Worm (Caenorhabditis elegans) whole organism, late embryonic: ENCODE measurements around the gene F23B12.7.

ENCODE experiments used
- C08G9.2 ChIP-seq: sonication (generic microtip); optimal IDR thresholded peaks from 2 replicates; lab custom pipeline; 2016; ENCODE audit warnings: mild to moderate bottlenecking, missing genetic modification characterization, moderate library complexity, missing compliant biosample characterization
- F13H6.1 ChIP-seq: sonication (generic microtip); optimal IDR thresholded peaks from 2 replicates; lab custom pipeline; 2016; ENCODE audit warnings: missing genetic modification characterization, missing compliant biosample characterization
- T23F11.4 ChIP-seq: fragments of 200-800 bp; sonication (Bioruptor generic); optimal IDR thresholded peaks from 2 replicates; lab custom pipeline; 2018; ENCODE audit warnings: mild to moderate bottlenecking, missing genetic modification characterization, missing compliant biosample characterization
- ahr-1 ChIP-seq: sonication (generic microtip); optimal IDR thresholded peaks from 2 replicates; lab custom pipeline; 2016; ENCODE audit warnings: missing genetic modification characterization, missing compliant biosample characterization
- ceh-14 ChIP-seq: sonication (generic microtip); optimal IDR thresholded peaks from 2 replicates; lab custom pipeline; 2016; ENCODE audit warnings: missing genotype, missing genetic modification characterization, missing compliant biosample characterization
- ceh-34 ChIP-seq: sonication (generic microtip); optimal IDR thresholded peaks from 2 replicates; lab custom pipeline; 2016; ENCODE audit warnings: mild to moderate bottlenecking, missing genetic modification characterization, missing compliant biosample characterization
- ceh-48 ChIP-seq: sonication (generic microtip); optimal IDR thresholded peaks from 2 replicates; lab custom pipeline; 2016; ENCODE audit warnings: missing genetic modification characterization, inconsistent platforms, missing compliant biosample characterization
- ceh-6 ChIP-seq: fragments of 200-800 bp; sonication (Bioruptor generic); optimal IDR thresholded peaks from 2 replicates; lab custom pipeline; 2018; ENCODE audit warnings: mild to moderate bottlenecking, missing genetic modification characterization, missing compliant biosample characterization
- ceh-9 ChIP-seq: sonication (generic microtip); optimal IDR thresholded peaks from 2 replicates; lab custom pipeline; 2016; ENCODE audit warnings: mild to moderate bottlenecking, missing genetic modification characterization, inconsistent platforms, missing compliant biosample characterization
- dmd-4 ChIP-seq: sonication (generic microtip); optimal IDR thresholded peaks from 2 replicates; lab custom pipeline; 2016; ENCODE audit warnings: borderline replicate concordance, missing genetic modification characterization, missing compliant biosample characterization
- dve-1 ChIP-seq: sonication (generic microtip); optimal IDR thresholded peaks from 2 replicates; lab custom pipeline; 2017; ENCODE audit warnings: antibody characterized with exemption, mild to moderate bottlenecking, missing genetic modification characterization, missing compliant biosample characterization
- elt-2 ChIP-seq: sonication (generic microtip); optimal IDR thresholded peaks from 2 replicates; lab custom pipeline; 2016; ENCODE audit warnings: missing genetic modification reagents, missing genetic modification characterization, missing compliant biosample characterization
- ets-4 ChIP-seq: sonication (generic microtip); optimal IDR thresholded peaks from 2 replicates; lab custom pipeline; 2016; ENCODE audit warnings: missing genetic modification characterization, missing compliant biosample characterization
- fax-1 ChIP-seq: sonication (generic microtip); optimal IDR thresholded peaks from 2 replicates; lab custom pipeline; 2016; ENCODE audit warnings: missing genotype, missing genetic modification characterization, missing compliant biosample characterization
- fkh-6 ChIP-seq: sonication (generic microtip); optimal IDR thresholded peaks from 2 replicates; lab custom pipeline; 2016; ENCODE audit warnings: missing genetic modification characterization, missing compliant biosample characterization
- hlh-13 ChIP-seq: fragments of 200-800 bp; sonication (Bioruptor generic); optimal IDR thresholded peaks from 2 replicates; lab custom pipeline; 2018; ENCODE audit warnings: mild to moderate bottlenecking, missing genetic modification characterization, missing compliant biosample characterization
- hlh-15 ChIP-seq: sonication (generic microtip); optimal IDR thresholded peaks from 2 replicates; lab custom pipeline; 2016; ENCODE audit warnings: missing genetic modification characterization, missing compliant biosample characterization
- hlh-30 ChIP-seq: sonication (generic microtip); optimal IDR thresholded peaks from 2 replicates; lab custom pipeline; 2017; ENCODE audit warnings: antibody characterized with exemption, missing genetic modification characterization, missing compliant biosample characterization; ENCODE audit not compliant: insufficient read depth
- lin-11 ChIP-seq: fragments of 200-800 bp; sonication (Bioruptor generic); optimal IDR thresholded peaks from 2 replicates; lab custom pipeline; 2018; ENCODE audit warnings: mild to moderate bottlenecking, missing genetic modification characterization, missing compliant biosample characterization
- nfya-1 ChIP-seq: sonication (generic microtip); optimal IDR thresholded peaks from 2 replicates; lab custom pipeline; 2017; ENCODE audit warnings: missing genetic modification characterization, mild to moderate bottlenecking, missing compliant biosample characterization, antibody characterized with exemption, moderate library complexity
- nhr-11 ChIP-seq: fragments of 150-350 bp; optimal IDR thresholded peaks from 2 replicates; lab custom pipeline; 2014; ENCODE audit warnings: missing biosample characterization, missing genetic modification characterization
- nhr-232 ChIP-seq: sonication (generic microtip); optimal IDR thresholded peaks from 2 replicates; lab custom pipeline; 2016; ENCODE audit warnings: missing genetic modification characterization, missing compliant biosample characterization
- npax-4 ChIP-seq: sonication (generic microtip); optimal IDR thresholded peaks from 2 replicates; lab custom pipeline; 2016; ENCODE audit warnings: missing genetic modification characterization, missing compliant biosample characterization
- pat-9 ChIP-seq: fragments of 200-800 bp; sonication (Bioruptor generic); optimal IDR thresholded peaks from 2 replicates; lab custom pipeline; 2018; ENCODE audit warnings: mild to moderate bottlenecking, missing genetic modification characterization, moderate library complexity, missing compliant biosample characterization
- pha-4 ChIP-seq: fragments of 150-350 bp; optimal IDR thresholded peaks from 2 replicates; lab custom pipeline; 2018; ENCODE audit warnings: missing biosample characterization, missing genetic modification reagents, missing genetic modification characterization
- pros-1 ChIP-seq: fragments of 150-350 bp; optimal IDR thresholded peaks from 2 replicates; lab custom pipeline; 2014; ENCODE audit warnings: missing biosample characterization, missing genetic modification reagents, missing genetic modification characterization
- ref-2 ChIP-seq: sonication (generic microtip); optimal IDR thresholded peaks from 2 replicates; lab custom pipeline; 2016; ENCODE audit warnings: missing genetic modification characterization, missing compliant biosample characterization
- rnt-1 ChIP-seq: sonication (generic microtip); optimal IDR thresholded peaks from 2 replicates; lab custom pipeline; 2016; ENCODE audit warnings: missing genetic modification characterization, missing compliant biosample characterization
- sdc-2 ChIP-seq: sonication (generic microtip); optimal IDR thresholded peaks from 2 replicates; lab custom pipeline; 2016; ENCODE audit warnings: missing genotype, missing genetic modification characterization, missing compliant biosample characterization
- syd-9 ChIP-seq: sonication (generic microtip); optimal IDR thresholded peaks from 2 replicates; lab custom pipeline; 2016; ENCODE audit warnings: mild to moderate bottlenecking, missing genetic modification characterization, moderate library complexity, missing compliant biosample characterization
- tbx-2 ChIP-seq: sonication (generic microtip); optimal IDR thresholded peaks from 2 replicates; lab custom pipeline; 2016; ENCODE audit warnings: missing genetic modification characterization, missing compliant biosample characterization
- unc-3 ChIP-seq, 2 experiments: fragments of 200-800 bp in 1 of 2; sonication (Bioruptor generic) in 1 of 2; sonication (generic microtip) in 1 of 2; conservative IDR thresholded peaks in 1 of 2; optimal IDR thresholded peaks in 1 of 2; 2 replicates each; pipeline versions ENCODE4 v1.3.6 to Lab custom; 2016 to 2022; ENCODE audit warnings: missing compliant biosample characterization in 2 of 2, missing genetic modification characterization in 2 of 2, missing genetic modification reagents in 1 of 2
- unc-42 ChIP-seq: sonication (generic microtip); optimal IDR thresholded peaks from 2 replicates; lab custom pipeline; 2016; ENCODE audit warnings: missing genotype, missing genetic modification characterization, missing compliant biosample characterization
- unc-55 ChIP-seq: sonication (generic microtip); optimal IDR thresholded peaks from 2 replicates; lab custom pipeline; 2017; ENCODE audit warnings: missing biosample characterization, missing genetic modification reagents, missing genetic modification characterization

The F23B12.7 gene

DNA sequence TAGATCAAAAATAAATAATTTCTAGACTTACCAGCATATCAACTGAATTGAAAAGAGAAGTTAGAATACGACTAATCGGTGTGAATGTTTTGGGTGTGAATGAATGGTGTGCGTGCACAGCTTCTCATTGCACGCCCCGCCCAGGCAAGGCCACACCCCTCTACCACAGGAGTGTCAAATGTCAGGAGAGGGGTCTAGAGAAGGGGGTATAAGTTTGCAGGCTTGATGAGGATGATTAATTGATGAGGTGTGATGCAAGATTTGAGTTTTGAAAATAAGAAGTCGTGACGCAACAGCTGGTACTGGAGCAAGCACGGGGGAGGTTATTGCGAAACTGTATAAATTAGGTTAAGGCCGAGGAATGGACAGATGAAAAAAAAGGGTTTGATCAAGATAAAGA, 17.2 kb upstream of the F23B12.7 start, which contains the start of gene egl-1:
Gene egl-1 (minus strand): TSS at position 101 of the 400 bp plus-strand sequence.
- peak; percentile 17 for TF ChIP-seq ref-2 (tag; lab: Kevin White, UChicago)
- no peak for TF ChIP-seq unc-55 (GFP tag; lab: Kevin White, UChicago)
- TF ChIP-seq, all 69 proteins: peak for 1

- TF ChIP-seq T23F11.4 (GFP tag; lab: Kevin White, UChicago) (no peak), pha-4 (no peak), lin-11 (no peak), ref-2 (tag; lab: Kevin White, UChicago) (no peak), F13H6.1 (no peak), ceh-14 (no peak), tbx-2 (no peak), elt-2 (no peak), ceh-6 (GFP tag; lab: Kevin White, UChicago) (no peak), hlh-13 (no peak), fax-1 (tag; lab: Kevin White, UChicago) (no peak), rnt-1 (no peak), dve-1 (tag; lab: Kevin White, UChicago) (no peak)
Measured at ce11 chrV:14433584-14433983, 15.9 kb upstream of the F23B12.7 start.

DNA sequence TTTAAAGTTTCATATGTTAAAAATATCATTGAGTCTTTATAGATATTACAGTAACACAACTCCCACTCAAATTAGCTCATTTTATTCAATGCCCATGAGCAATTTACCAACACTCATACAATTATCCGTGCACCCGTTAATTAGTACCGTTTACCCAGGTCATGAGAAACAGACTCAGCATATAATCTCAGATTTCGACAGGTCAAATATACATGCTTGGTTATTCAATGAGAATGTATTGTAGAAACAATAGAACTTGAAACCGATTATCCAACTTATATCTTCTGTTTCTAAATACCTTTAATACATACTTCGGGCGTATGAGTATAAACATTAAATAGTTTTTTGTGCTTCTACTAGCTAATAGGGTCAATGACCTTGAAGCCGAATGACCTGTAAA, 13.3 kb upstream of the F23B12.7 start:
- no peak for TF ChIP-seq npax-4 (tag; lab: Kevin White, UChicago)
- no peak for TF ChIP-seq syd-9 (tag; lab: Kevin White, UChicago)
- no peak for TF ChIP-seq ref-2 (tag; lab: Kevin White, UChicago)
- no peak for TF ChIP-seq ceh-34 (tag; lab: Kevin White, UChicago)
- no peak for TF ChIP-seq C08G9.2 (tag; lab: Kevin White, UChicago)
- no peak for TF ChIP-seq dmd-4 (tag; lab: Kevin White, UChicago)
- no peak for TF ChIP-seq fkh-6 (tag; lab: Kevin White, UChicago)

DNA sequence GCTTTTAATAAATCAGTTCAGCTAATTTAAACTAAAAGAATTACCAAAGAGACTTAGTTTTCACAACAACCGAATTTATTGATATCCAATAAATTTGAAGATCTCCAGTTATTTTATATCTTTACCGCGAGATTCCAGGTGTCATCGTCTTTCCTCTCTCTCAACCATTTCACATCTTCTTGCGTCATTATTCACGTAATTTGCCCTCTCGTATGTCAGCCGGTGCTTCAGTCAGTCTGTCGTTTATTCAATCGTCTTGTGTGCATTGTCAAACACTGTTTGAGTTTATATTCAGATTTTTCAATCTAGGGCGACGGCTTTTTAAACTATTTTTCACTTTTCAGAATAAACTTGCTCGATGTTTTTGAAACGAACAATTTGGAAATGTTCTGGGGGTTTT, 12.1 kb upstream of the F23B12.7 start:
- TF ChIP-seq unc-3 (GFP tag; conservative IDR thresholded peaks at IDR 0.05; lab: Robert Waterston, UW): no peak
- no peak for TF ChIP-seq unc-3 (tag; optimal IDR thresholded peaks at IDR 0.05; lab: Kevin White, UChicago)
- no peak for TF ChIP-seq ceh-6 (GFP tag; lab: Kevin White, UChicago)
- TF ChIP-seq ahr-1 (tag; lab: Kevin White, UChicago): no peak
- no peak for TF ChIP-seq ets-4 (tag; lab: Kevin White, UChicago)
- no peak for TF ChIP-seq pat-9
- TF ChIP-seq nhr-232 (tag; lab: Kevin White, UChicago): no peak
- TF ChIP-seq ceh-48 (tag; lab: Kevin White, UChicago): no peak
- no peak for TF ChIP-seq sdc-2 (tag; lab: Kevin White, UChicago)
- TF ChIP-seq hlh-30 (tag; lab: Kevin White, UChicago): no peak
- no peak for TF ChIP-seq C08G9.2 (tag; lab: Kevin White, UChicago)
- no peak for TF ChIP-seq hlh-15 (tag; lab: Kevin White, UChicago)
- TF ChIP-seq nfya-1: no peak
- no peak for TF ChIP-seq pros-1 (tag; lab: Kevin White, UChicago)
- TF ChIP-seq ceh-9: no peak
- no peak for TF ChIP-seq syd-9 (tag; lab: Kevin White, UChicago)
- TF ChIP-seq nhr-11 (tag; lab: Kevin White, UChicago): no peak
- TF ChIP-seq unc-42 (tag; lab: Kevin White, UChicago): no peak
- no peak for TF ChIP-seq dve-1 (tag; lab: Kevin White, UChicago)
- no peak for TF ChIP-seq rnt-1
